Worm (Caenorhabditis elegans) whole organism, young adult: ENCODE measurements around the gene T13F3.8.

ENCODE experiments used
- D2030.7 ChIP-seq: fragments of 200-800 bp; sonication (Bioruptor generic); IDR thresholded peaks from 2 replicates; pipeline ENCODE4 v1.3.6; 2022; ENCODE audit warnings: missing genetic modification reagents, missing genetic modification characterization, missing compliant biosample characterization
- F10E7.11 ChIP-seq: sonication (generic microtip); optimal IDR thresholded peaks from 2 replicates; lab custom pipeline; 2017; ENCODE audit warnings: mild to moderate bottlenecking, missing genetic modification characterization, moderate library complexity, missing compliant biosample characterization
- F22D6.2 ChIP-seq: sonication (generic microtip); optimal IDR thresholded peaks from 2 replicates; lab custom pipeline; 2016; ENCODE audit warnings: mild to moderate bottlenecking, missing genetic modification characterization, missing compliant biosample characterization
- F37B4.10 ChIP-seq: fragments of 200-800 bp; sonication (Bioruptor generic); IDR thresholded peaks from 2 replicates; pipeline ENCODE4 v1.3.6; 2022; ENCODE audit warnings: missing genetic modification characterization, missing compliant biosample characterization
- F39B2.1 ChIP-seq: fragments of 200-800 bp; sonication (Bioruptor generic); IDR thresholded peaks from 2 replicates; pipeline ENCODE4 v1.3.6; 2022; ENCODE audit warnings: missing genetic modification reagents, missing genetic modification characterization, missing compliant biosample characterization
- F55B11.4 ChIP-seq: sonication (generic microtip); optimal IDR thresholded peaks from 2 replicates; lab custom pipeline; 2016; ENCODE audit warnings: missing compliant biosample characterization, missing genetic modification characterization, borderline replicate concordance; ENCODE audit not compliant: insufficient read depth
- K12H6.12 ChIP-seq: fragments of 200-800 bp; sonication (Bioruptor generic); optimal IDR thresholded peaks from 2 replicates; lab custom pipeline; 2018; ENCODE audit warnings: mild to moderate bottlenecking, missing genetic modification characterization, missing compliant biosample characterization
- T07F8.4 ChIP-seq: sonication (generic microtip); optimal IDR thresholded peaks from 2 replicates; lab custom pipeline; 2016; ENCODE audit warnings: mild to moderate bottlenecking, missing genetic modification characterization, moderate library complexity, missing compliant biosample characterization
- attf-3 ChIP-seq: fragments of 200-800 bp; sonication (Bioruptor generic); conservative IDR thresholded peaks from 2 replicates; pipeline ENCODE4 v1.3.6; 2022; ENCODE audit warnings: missing genetic modification reagents, missing genetic modification characterization, missing compliant biosample characterization
- attf-5 ChIP-seq: fragments of 200-800 bp; sonication (Bioruptor generic); optimal IDR thresholded peaks from 2 replicates; lab custom pipeline; 2018; ENCODE audit warnings: mild to moderate bottlenecking, missing genetic modification characterization, missing compliant biosample characterization
- cebp-1 ChIP-seq, 2 experiments: fragments of 200-800 bp in 1 of 2; sonication (Bioruptor generic) in 1 of 2; sonication (generic microtip) in 1 of 2; IDR thresholded peaks in 1 of 2; optimal IDR thresholded peaks in 1 of 2; 2 replicates each; pipeline versions ENCODE4 v1.3.6 to Lab custom; 2017 to 2022; ENCODE audit warnings: missing compliant biosample characterization in 2 of 2, missing genetic modification characterization in 2 of 2, mild to moderate bottlenecking in 1 of 2, missing genetic modification reagents in 1 of 2, moderate library complexity in 1 of 2
- ceh-100 ChIP-seq: fragments of 200-800 bp; sonication (Bioruptor generic); IDR thresholded peaks from 2 replicates; pipeline ENCODE4 v1.3.6; 2022; ENCODE audit warnings: missing genetic modification reagents, missing genetic modification characterization, missing compliant biosample characterization
- ceh-27 ChIP-seq: fragments of 200-800 bp; sonication (Bioruptor generic); optimal IDR thresholded peaks from 2 replicates; lab custom pipeline; 2018; ENCODE audit warnings: mild to moderate bottlenecking, missing genetic modification characterization, moderate library complexity, missing compliant biosample characterization
- dpl-1 ChIP-seq: fragments of 150-350 bp; optimal IDR thresholded peaks from 2 replicates; lab custom pipeline; 2014; ENCODE audit warnings: missing biosample characterization, missing genetic modification reagents, missing genetic modification characterization
- egl-44 ChIP-seq: fragments of 200-800 bp; sonication (Bioruptor generic); IDR thresholded peaks from 2 replicates; pipeline ENCODE4 v1.3.6; 2022; ENCODE audit warnings: missing genetic modification reagents, missing genetic modification characterization, missing compliant biosample characterization
- ekl-4 ChIP-seq: fragments of 200-800 bp; sonication (Bioruptor generic); IDR thresholded peaks from 2 replicates; pipeline ENCODE4 v1.3.6; 2022; ENCODE audit warnings: missing genetic modification reagents, missing genetic modification characterization, missing compliant biosample characterization
- hlh-26 ChIP-seq: fragments of 200-800 bp; sonication (Bioruptor generic); conservative IDR thresholded peaks from 2 replicates; pipeline ENCODE4 v1.3.6; 2022; ENCODE audit warnings: missing genetic modification reagents, missing genetic modification characterization, missing compliant biosample characterization
- lag-1 ChIP-seq: fragments of 200-800 bp; sonication (Bioruptor generic); IDR thresholded peaks from 2 replicates; pipeline ENCODE4 v1.3.6; 2022; ENCODE audit warnings: missing genetic modification reagents, missing genetic modification characterization, missing compliant biosample characterization
- let-526 ChIP-seq: fragments of 200-800 bp; sonication (Bioruptor generic); IDR thresholded peaks from 2 replicates; pipeline ENCODE4 v1.3.6; 2022; ENCODE audit warnings: missing genetic modification reagents, missing genetic modification characterization, missing compliant biosample characterization
- lin-35 ChIP-seq, 3 experiments: fragments of 150-350 bp in 2 of 3; sonication (generic microtip) in 1 of 3; optimal IDR thresholded peaks; 2 replicates each; lab custom pipeline; 2014 to 2018; ENCODE audit warnings: missing biosample characterization in 3 of 3, missing genetic modification characterization in 3 of 3, missing genetic modification reagents in 3 of 3
- lir-1 ChIP-seq: fragments of 200-800 bp; sonication (Bioruptor generic); conservative IDR thresholded peaks from 2 replicates; pipeline ENCODE4 v1.3.6; 2022; ENCODE audit warnings: missing genetic modification reagents, missing genetic modification characterization, missing compliant biosample characterization
- madf-10 ChIP-seq: sonication (generic microtip); optimal IDR thresholded peaks from 2 replicates; lab custom pipeline; 2016; ENCODE audit warnings: mild to moderate bottlenecking, missing genetic modification characterization, missing compliant biosample characterization
- madf-6 ChIP-seq: fragments of 200-800 bp; sonication (Bioruptor generic); IDR thresholded peaks from 2 replicates; pipeline ENCODE4 v1.3.6; 2022; ENCODE audit warnings: missing genetic modification reagents, missing genetic modification characterization, missing compliant biosample characterization
- snpc-4 ChIP-seq, 5 experiments: fragments of 150-350 bp in 1 of 5; sonication (generic microtip) in 4 of 5; optimal IDR thresholded peaks; 2 replicates each; lab custom pipeline; 2014 to 2018; ENCODE audit warnings: missing genetic modification characterization in 5 of 5, missing biosample characterization in 3 of 5, antibody characterized with exemption in 2 of 5, mild to moderate bottlenecking in 2 of 5, missing compliant biosample characterization in 2 of 5, missing genotype in 2 of 5, moderate library complexity in 2 of 5, missing genetic modification reagents in 1 of 5
- somi-1 ChIP-seq: fragments of 200-800 bp; sonication (Bioruptor generic); optimal IDR thresholded peaks from 2 replicates; lab custom pipeline; 2018; ENCODE audit warnings: mild to moderate bottlenecking, missing genetic modification characterization, missing compliant biosample characterization
- tbx-9 ChIP-seq: sonication (generic microtip); optimal IDR thresholded peaks from 2 replicates; lab custom pipeline; 2016; ENCODE audit warnings: borderline replicate concordance, missing genetic modification characterization, inconsistent platforms, missing compliant biosample characterization
- unc-130 ChIP-seq: sonication (generic microtip); optimal IDR thresholded peaks from 2 replicates; lab custom pipeline; 2016; ENCODE audit warnings: missing genetic modification reagents, missing genetic modification characterization, missing compliant biosample characterization
- zim-3 ChIP-seq: sonication (generic microtip); optimal IDR thresholded peaks from 2 replicates; lab custom pipeline; 2017; ENCODE audit warnings: mild to moderate bottlenecking, missing genetic modification characterization, moderate library complexity, missing compliant biosample characterization
- ztf-28 ChIP-seq: fragments of 200-800 bp; sonication (Bioruptor generic); IDR thresholded peaks from 2 replicates; pipeline ENCODE4 v1.3.6; 2022; ENCODE audit warnings: missing genetic modification reagents, missing genetic modification characterization, missing compliant biosample characterization

The T13F3.8 gene

DNA sequence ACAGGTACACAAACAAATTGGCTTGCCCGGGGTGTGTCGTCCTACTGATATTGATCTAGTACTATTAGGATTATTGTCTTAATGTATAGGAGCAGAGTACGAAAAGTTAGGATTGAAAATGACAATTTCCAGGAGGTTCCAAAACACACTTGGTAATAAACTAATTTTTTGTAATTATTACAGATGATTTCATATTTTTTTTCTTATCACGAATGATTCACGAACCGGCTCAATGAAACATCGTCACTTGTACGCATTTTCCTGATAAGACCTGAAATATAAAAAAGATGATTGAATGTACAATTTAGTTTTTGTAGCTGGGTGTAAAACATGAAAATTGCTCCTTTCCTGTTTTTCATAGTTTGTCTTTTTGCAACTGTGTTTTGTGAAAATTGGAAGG is 32.8 kb downstream of the T13F3.8 start, which contains the start of the genes C31A11.13 and oac-6:
C31A11.13 (minus strand) TSS at position 113 of the 400 bp plus-strand sequence.
oac-6 (plus strand) TSS at position 279 of the 400 bp plus-strand sequence.
- no peak for TF ChIP-seq lin-35 (GFP tag; optimal IDR thresholded peaks at IDR 0.05; lab: Kevin White, UChicago)
- no peak for TF ChIP-seq snpc-4 (GFP tag; optimal IDR thresholded peaks at IDR 0.05; lab: Kevin White, UChicago)
- TF ChIP-seq snpc-4 (tag; optimal IDR thresholded peaks at IDR 0.05; lab: Kevin White, UChicago): peak in 2 of 4 experiments; percentile 14 to 41
- no peak for TF ChIP-seq attf-3

- TF ChIP-seq F39B2.1 (GFP tag; lab: Robert Waterston, UW): no peak
- TF ChIP-seq, all 124 proteins: peak for 0
These were observed 37.7 kb downstream of the T13F3.8 start, which contains the start of gene srxa-7 for ce11 chrV:16307253-16307652. srxa-7 (plus strand) TSS chrV:16307553.

DNA sequence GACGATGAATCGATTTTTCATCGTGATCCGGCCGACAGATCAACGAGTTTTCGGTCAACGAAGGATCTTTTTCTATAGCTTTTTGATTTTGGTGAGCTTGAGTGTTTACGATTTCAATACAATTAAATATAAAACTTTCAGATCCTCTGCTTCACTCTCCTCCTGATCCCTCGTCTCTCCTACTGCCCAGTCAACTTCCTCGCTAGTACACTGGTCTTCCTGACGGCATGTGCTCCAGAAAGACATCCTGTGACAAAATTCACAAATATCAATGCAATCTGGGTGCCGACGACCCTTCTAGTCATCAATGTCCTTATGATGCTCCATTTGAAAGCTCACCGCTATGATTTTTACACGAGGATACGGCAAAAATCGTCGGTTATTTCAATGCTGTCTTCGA is 38.7 kb downstream of the T13F3.8 start:
- TF ChIP-seq madf-10 (tag; lab: Kevin White, UChicago) (no peak), cebp-1 (GFP tag; IDR thresholded peaks at IDR 0.05; lab: Robert Waterston, UW) (no peak), cebp-1 (tag; optimal IDR thresholded peaks at IDR 0.05; lab: Kevin White, UChicago) (no peak), hlh-26 (no peak), ceh-27 (GFP tag; lab: Kevin White, UChicago) (no peak), lin-35 (GFP tag; optimal IDR thresholded peaks at IDR 0.05; lab: Kevin White, UChicago) (no peak), lag-1 (GFP tag; lab: Robert Waterston, UW) (no peak), ceh-100 (no peak), unc-130 (GFP tag; lab: Kevin White, UChicago) (no peak), T07F8.4 (tag; lab: Kevin White, UChicago) (no peak), madf-6 (GFP tag; lab: Robert Waterston, UW) (no peak), ekl-4 (GFP tag; lab: Robert Waterston, UW) (no peak), let-526 (GFP tag; lab: Robert Waterston, UW) (no peak), F55B11.4 (tag; lab: Kevin White, UChicago) (no peak), egl-44 (GFP tag; lab: Robert Waterston, UW) (no peak), F37B4.10 (no peak)

- TF ChIP-seq cebp-1 (GFP tag; IDR thresholded peaks at IDR 0.05; lab: Robert Waterston, UW): no peak
- peak; percentile 85 for TF ChIP-seq cebp-1 (tag; optimal IDR thresholded peaks at IDR 0.05; lab: Kevin White, UChicago)
- TF ChIP-seq D2030.7 (GFP tag; lab: Robert Waterston, UW): no peak
These were observed 39.9 kb downstream of the T13F3.8 start, which contains the start of gene oac-7 for ce11 chrV:16309523-16309922. oac-7 (plus strand) TSS chrV:16309805.

DNA sequence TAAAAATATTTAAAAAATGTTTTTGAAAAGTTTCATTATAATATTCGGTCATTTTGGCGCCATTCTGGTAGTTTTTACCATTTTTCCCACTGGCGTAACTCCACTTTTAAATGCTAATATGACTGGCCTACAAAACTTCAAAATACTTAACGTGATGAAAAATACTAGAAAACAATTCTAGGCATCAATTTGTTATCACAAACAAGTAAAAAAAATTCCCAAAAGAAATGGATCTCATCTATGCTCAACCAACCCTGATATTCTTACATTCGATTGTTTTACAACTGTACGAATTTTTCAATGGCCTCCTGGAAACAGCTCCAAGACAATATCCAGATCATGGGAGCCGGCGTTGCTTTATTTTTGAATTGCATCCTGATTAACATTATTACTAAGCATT is 45.4 kb downstream of the T13F3.8 start, which contains the start of gene str-214:
str-214 (plus strand) TSS at position 301 of the 400 bp plus-strand sequence.
- TF ChIP-seq lir-1 (GFP tag; lab: Robert Waterston, UW) (no peak), ekl-4 (GFP tag; lab: Robert Waterston, UW) (no peak), somi-1 (GFP tag; lab: Kevin White, UChicago) (no peak), tbx-9 (tag; lab: Kevin White, UChicago) (no peak), K12H6.12 (no peak), F10E7.11 (tag; lab: Kevin White, UChicago) (no peak), zim-3 (tag; lab: Kevin White, UChicago) (no peak), F22D6.2 (tag; lab: Kevin White, UChicago) (no peak), ztf-28 (GFP tag; lab: Robert Waterston, UW) (no peak), attf-5 (GFP tag; lab: Kevin White, UChicago) (no peak), dpl-1 (GFP tag; lab: Kevin White, UChicago) (no peak)
